Worm (Caenorhabditis elegans) whole organism, mixed stage, embryonic: ENCODE results near the gene hira-1.

Experiments used
- drap-1 ChIP-seq: fragments of 200-800 bp; sonication (Bioruptor generic); optimal IDR thresholded peaks from 3 replicates; lab custom pipeline; 2018; ENCODE audit warnings: mild to moderate bottlenecking, missing genetic modification characterization, missing compliant biosample characterization
- elt-3 ChIP-seq: fragments of 150-350 bp; optimal IDR thresholded peaks from 2 replicates; lab custom pipeline; 2014; ENCODE audit warnings: missing biosample characterization, missing genetic modification characterization
- ham-2 ChIP-seq: fragments of 200-800 bp; sonication (Bioruptor generic); optimal IDR thresholded peaks from 2 replicates; lab custom pipeline; 2018; ENCODE audit warnings: mild to moderate bottlenecking, missing genetic modification characterization, missing compliant biosample characterization
- mab-5 ChIP-seq: fragments of 150-350 bp; optimal IDR thresholded peaks from 2 replicates; lab custom pipeline; 2014; ENCODE audit warnings: missing biosample characterization, missing genetic modification characterization
- mep-1 ChIP-seq: fragments of 150-350 bp; optimal IDR thresholded peaks from 2 replicates; lab custom pipeline; 2017; ENCODE audit warnings: missing biosample characterization, missing genetic modification reagents, missing genetic modification characterization, inconsistent platforms
- nhr-237 ChIP-seq: fragments of 150-350 bp; optimal IDR thresholded peaks from 2 replicates; lab custom pipeline; 2014; ENCODE audit warnings: missing biosample characterization, missing genetic modification characterization
- nhr-28 ChIP-seq: fragments of 150-350 bp; optimal IDR thresholded peaks from 2 replicates; lab custom pipeline; 2014; ENCODE audit warnings: missing biosample characterization, missing genetic modification characterization
- nhr-76 ChIP-seq: sonication (generic microtip); optimal IDR thresholded peaks from 2 replicates; lab custom pipeline; 2017; ENCODE audit warnings: missing biosample characterization, missing genetic modification characterization
- unc-39 ChIP-seq: fragments of 150-350 bp; optimal IDR thresholded peaks from 2 replicates; lab custom pipeline; 2014; ENCODE audit warnings: missing biosample characterization, missing genetic modification characterization
- unc-62 ChIP-seq: fragments of 150-350 bp; optimal IDR thresholded peaks from 2 replicates; lab custom pipeline; 2014; ENCODE audit warnings: missing biosample characterization, missing genetic modification reagents, missing genetic modification characterization
- ztf-11 ChIP-seq: fragments of 150-350 bp; optimal IDR thresholded peaks from 2 replicates; lab custom pipeline; 2014; ENCODE audit warnings: missing biosample characterization, missing genetic modification characterization

DNA sequence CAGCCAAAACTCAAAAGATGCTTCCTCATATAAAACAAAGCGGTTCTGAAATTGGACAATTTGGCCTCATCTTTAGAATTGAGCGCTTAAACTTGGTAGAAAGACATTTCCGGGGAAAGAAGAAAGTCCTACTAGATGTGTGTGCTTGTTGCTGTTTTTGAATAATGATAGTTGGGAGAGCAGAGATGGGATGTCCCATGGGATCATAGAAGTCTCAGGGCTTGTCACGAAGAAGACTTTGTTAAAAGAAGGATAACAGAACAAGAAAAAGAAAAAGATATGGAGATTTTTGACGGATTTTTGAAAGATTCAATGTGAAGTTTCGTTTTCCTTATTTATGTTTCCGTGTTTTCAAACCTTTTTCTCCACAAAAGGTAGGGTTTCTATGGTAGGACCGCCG is 27.8 kb downstream of the hira-1 start, which contains the start of gene ZC155.2:
- TF ChIP-seq unc-39 (tag; lab: Kevin White, UChicago) (no peak), drap-1 (GFP tag; lab: Kevin White, UChicago) (no peak), nhr-76 (tag; lab: Kevin White, UChicago) (no peak), mab-5 (no peak), nhr-237 (no peak), elt-3 (tag; lab: Kevin White, UChicago) (no peak), mep-1 (no peak), ztf-11 (tag; lab: Kevin White, UChicago) (no peak), unc-62 (no peak), ham-2 (GFP tag; lab: Kevin White, UChicago) (no peak), nhr-28 (tag; lab: Kevin White, UChicago) (no peak)
